Fruit fly (Drosophila melanogaster): ENCODE data around the gene orb.

- TF ChIP-seq CTCF (optimal IDR thresholded peaks at IDR 0.05) (no peak), CG8478 (optimal IDR thresholded peaks at IDR 0.05) (no peak)
Measured at dm6 chr3R:23325710-23326109, 45.1 kb upstream of the orb start.
